Worm (Caenorhabditis elegans): ENCODE results near the gene Y73F4A.1.

DNA sequence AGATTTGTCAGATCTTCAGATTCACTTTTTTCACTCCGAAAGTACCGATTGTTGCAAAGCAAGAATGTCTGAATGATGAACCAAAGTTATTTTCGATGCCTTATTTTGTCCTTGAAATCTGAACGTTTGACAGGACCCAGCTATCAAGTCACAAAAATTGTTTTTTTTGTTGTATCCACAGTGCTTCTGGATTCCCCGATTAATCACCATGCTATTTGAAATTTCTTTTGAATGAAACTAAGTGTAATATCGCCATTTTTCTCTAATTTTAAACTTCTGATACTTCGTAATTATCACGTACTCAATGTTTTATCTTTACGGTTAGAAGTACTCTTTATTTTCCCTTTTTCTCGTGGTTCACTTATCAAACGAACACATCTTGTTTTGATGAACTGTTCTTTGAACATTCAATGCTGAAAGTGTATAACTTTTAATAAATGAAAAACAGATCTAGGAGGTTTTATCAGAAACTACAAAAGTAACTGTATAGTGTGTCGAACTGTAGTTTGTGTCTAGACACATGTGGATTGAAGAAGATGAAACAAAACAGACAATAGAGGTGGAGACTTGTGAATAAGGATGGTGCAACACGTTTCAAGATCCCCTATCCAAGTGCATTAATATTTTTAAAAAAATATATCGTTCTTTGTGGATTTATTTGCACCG, 6.5 kb upstream of the Y73F4A.1 start:
- TF ChIP-seq W03F9.2 (tag; optimal IDR thresholded peaks at IDR 0.05) = no peak
- no peak for TF ChIP-seq him-1 (tag; optimal IDR thresholded peaks at IDR 0.05)
